Fruit fly (Drosophila melanogaster) whole organism, embryonic: Measurements from ENCODE around the gene siz.

ENCODE experiments used
- CG14014 ChIP-seq: fragments of 200-800 bp; sonication (Bioruptor generic); IDR thresholded peaks from 2 replicates; pipeline ENCODE4 v1.3.6; 2022; ENCODE audit warnings: missing biosample characterization, missing genetic modification characterization
- CG5953 ChIP-seq: fragments of 200-800 bp; sonication (Bioruptor generic); IDR thresholded peaks from 2 replicates; pipeline ENCODE4 v1.3.6; 2022; ENCODE audit warnings: missing biosample characterization, missing genetic modification characterization
- Hmr ChIP-seq: fragments of 200-800 bp; sonication (Bioruptor generic); optimal IDR thresholded peaks from 3 replicates; lab custom pipeline; 2017; ENCODE audit warnings: mild to moderate bottlenecking, missing biosample characterization, missing genetic modification reagents, missing genetic modification characterization
- Rfx ChIP-seq: fragments of 200-800 bp; sonication (Bioruptor generic); IDR thresholded peaks from 2 replicates; pipeline ENCODE4 v1.3.6; 2022; ENCODE audit warnings: missing biosample characterization, missing genetic modification characterization
- Rx ChIP-seq: fragments of 200-800 bp; sonication (Bioruptor generic); IDR thresholded peaks from 2 replicates; pipeline ENCODE4 v1.3.6; 2022; ENCODE audit warnings: missing biosample characterization, missing genetic modification characterization

- no peak for TF ChIP-seq CG5953 (GFP tag; lab: Robert Waterston, UW)
- no peak for TF ChIP-seq Rx (GFP tag; lab: Robert Waterston, UW)
- TF ChIP-seq Hmr (GFP tag; lab: Kevin White, UChicago), result no peak
- no peak for TF ChIP-seq Rfx (GFP tag; lab: Robert Waterston, UW)
- no peak for TF ChIP-seq CG14014 (GFP tag; lab: Robert Waterston, UW)
Measured at dm6 chr3L:21043435-21043834, 9.1 kb downstream of the siz start.
